Worm (Caenorhabditis elegans): ENCODE results near the gene R160.2.

The R160.2 gene

DNA sequence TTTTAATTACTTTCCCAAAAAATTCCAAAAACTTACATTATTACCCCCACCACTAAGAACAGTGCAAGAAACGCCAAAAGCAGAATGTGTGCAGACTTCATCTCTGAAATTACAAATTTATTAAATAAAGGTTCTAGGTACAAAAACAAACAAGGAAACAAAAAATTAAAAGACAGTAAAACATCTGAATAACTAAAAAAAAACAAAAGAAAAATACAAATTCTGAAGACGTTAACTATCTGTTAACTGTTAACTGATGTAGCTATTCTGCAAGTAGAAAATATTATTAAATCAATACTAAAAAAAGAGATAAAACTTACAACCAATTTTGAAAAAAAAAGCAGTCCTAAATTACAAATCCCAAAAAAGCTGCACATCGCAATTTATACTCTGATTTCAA, 5.3 kb downstream of the R160.2 start, which contains the start of gene R160.13:
Gene R160.13, minus strand, starts transcription at position 101 of the 400 bp plus-strand sequence.
- no peak for TF ChIP-seq unc-120 (tag; optimal IDR thresholded peaks at IDR 0.05; ENCODE audit: poor library complexity, severe bottlenecking)

DNA sequence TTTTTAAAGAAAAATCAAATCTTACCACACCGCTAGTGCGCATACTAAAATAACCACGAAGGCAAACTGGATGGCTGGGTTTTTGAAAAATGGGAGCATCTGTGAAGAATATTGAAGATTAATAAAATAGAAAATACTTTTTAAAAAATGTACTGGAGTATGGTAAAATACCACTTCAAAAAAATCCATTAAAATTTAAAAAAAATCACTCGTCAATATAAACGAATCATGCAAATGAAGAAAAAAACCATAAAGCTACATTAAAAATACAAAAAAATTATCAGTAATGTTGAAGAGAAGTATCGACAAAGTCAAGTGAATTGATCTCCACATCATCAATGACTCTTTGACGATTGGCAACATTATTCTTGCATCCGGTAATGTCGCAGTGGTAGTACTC, 5.9 kb downstream of the R160.2 start, which contains the start of gene R160.5:
Gene R160.5, minus strand, starts transcription at position 101 of the 400 bp plus-strand sequence.
- TF ChIP-seq ceh-83 (GFP tag; optimal IDR thresholded peaks at IDR 0.05) (no peak), ztf-11 (tag; optimal IDR thresholded peaks at IDR 0.05) (no peak), snpc-4 (tag; optimal IDR thresholded peaks at IDR 0.05) (no peak), flh-1 (GFP tag; optimal IDR thresholded peaks at IDR 0.05) (no peak), lsy-2 (tag; optimal IDR thresholded peaks at IDR 0.05) (no peak), tbx-8 (GFP tag; optimal IDR thresholded peaks at IDR 0.05) (no peak)

DNA sequence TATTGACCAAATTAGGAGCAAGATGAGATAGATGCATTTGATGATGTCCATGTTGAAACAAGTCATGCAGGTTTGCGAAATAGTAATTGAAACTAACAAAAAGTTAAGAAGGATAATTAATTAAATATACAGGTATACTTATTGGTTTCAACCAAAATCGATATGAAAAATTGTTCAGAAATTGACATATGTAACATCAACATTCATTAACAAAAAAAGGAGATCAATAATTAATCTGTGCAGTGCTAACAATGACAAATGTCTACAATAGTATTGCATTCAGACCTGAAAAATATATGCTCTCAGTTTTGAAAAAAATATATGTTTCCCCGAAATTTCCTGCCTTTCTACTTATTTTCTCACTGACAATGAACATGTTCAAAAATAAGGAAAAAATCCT, 7.9 kb downstream of the R160.2 start, which contains the start of gene R160.4:
Gene R160.4, minus strand, starts transcription at position 101 of the 400 bp plus-strand sequence.
- TF ChIP-seq blmp-1 (tag; optimal IDR thresholded peaks at IDR 0.05) (no peak), ztf-11 (tag; optimal IDR thresholded peaks at IDR 0.05) (no peak), unc-120 (tag; optimal IDR thresholded peaks at IDR 0.05; ENCODE audit: poor library complexity, severe bottlenecking) (no peak), ceh-43 (GFP tag; optimal IDR thresholded peaks at IDR 0.05) (no peak), ceh-39 (tag; optimal IDR thresholded peaks at IDR 0.05) (no peak)

DNA sequence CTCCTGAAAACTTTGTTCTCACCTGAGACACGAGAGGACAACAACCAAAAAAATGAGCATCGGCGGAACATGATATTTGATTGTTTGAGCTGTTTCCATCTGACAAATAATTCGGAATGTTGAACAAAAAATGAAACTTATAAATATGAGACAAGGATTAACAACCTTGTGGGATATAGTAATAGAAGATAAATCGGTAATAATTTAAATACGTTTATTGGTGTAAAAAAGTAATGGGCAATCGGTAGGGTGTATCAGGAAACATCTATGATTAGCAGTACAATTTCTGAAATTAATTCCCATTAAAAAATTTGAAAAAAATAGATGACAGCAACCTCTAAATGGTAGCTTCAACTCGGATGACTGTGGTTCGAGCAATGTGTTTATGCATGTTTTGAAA, 9.3 kb downstream of the R160.2 start, which contains the start of gene R160.10:
Gene R160.10, minus strand, starts transcription at position 101 of the 400 bp plus-strand sequence.
- no peak for TF ChIP-seq ceh-43 (GFP tag; optimal IDR thresholded peaks at IDR 0.05)
- no peak for TF ChIP-seq bed-3 (GFP tag; optimal IDR thresholded peaks at IDR 0.05)
- TF ChIP-seq nhr-28 (tag; optimal IDR thresholded peaks at IDR 0.05): no peak

ce11 chrX:4366231-4366630, 10.5 kb downstream of the R160.2 start, which contains the start of gene R160.3:
Gene R160.3 (minus strand): TSS chrX:4366331.
- no peak for TF ChIP-seq mab-5 (tag; optimal IDR thresholded peaks at IDR 0.05)
- TF ChIP-seq nhr-2 (tag; optimal IDR thresholded peaks at IDR 0.05): no peak

DNA sequence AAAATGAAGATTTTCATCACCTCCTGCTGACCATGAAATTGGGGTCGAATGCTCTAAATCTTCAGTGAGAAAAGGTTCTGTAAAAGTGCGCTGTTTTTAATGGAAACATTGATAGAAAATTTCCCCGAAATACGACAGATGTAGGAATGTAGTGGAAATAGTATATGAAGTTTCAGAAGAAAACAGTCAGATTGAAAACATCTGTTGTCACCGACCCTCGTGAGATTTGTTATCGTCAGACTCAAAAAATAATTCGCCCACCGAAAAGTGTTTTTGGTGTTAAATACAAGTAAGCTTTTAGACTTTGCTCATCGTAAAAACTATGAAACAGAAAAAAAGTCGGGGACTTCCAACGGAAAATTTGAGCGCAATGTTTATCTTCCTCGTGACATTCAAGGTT, 11.8 kb downstream of the R160.2 start, which contains the start of gene F14H12.8:
Gene F14H12.8, minus strand, starts transcription at position 101 of the 400 bp plus-strand sequence.
- TF ChIP-seq snpc-4 (tag; optimal IDR thresholded peaks at IDR 0.05) (no peak), unc-39 (tag; optimal IDR thresholded peaks at IDR 0.05) (no peak), flh-1 (GFP tag; optimal IDR thresholded peaks at IDR 0.05) (no peak), blmp-1 (tag; optimal IDR thresholded peaks at IDR 0.05) (no peak), zip-8 (tag; optimal IDR thresholded peaks at IDR 0.05) (no peak), mls-2 (tag; optimal IDR thresholded peaks at IDR 0.05) (no peak), nhr-12 (tag; optimal IDR thresholded peaks at IDR 0.05) (no peak), unc-62 (GFP tag; optimal IDR thresholded peaks at IDR 0.05) (no peak), elt-1 (tag; optimal IDR thresholded peaks at IDR 0.05; ENCODE audit: borderline replicate concordance, insufficient read depth) (no peak), sptf-1 (tag; optimal IDR thresholded peaks at IDR 0.05) (no peak), nhr-28 (tag; optimal IDR thresholded peaks at IDR 0.05) (no peak), nhr-237 (tag; optimal IDR thresholded peaks at IDR 0.05) (no peak)

ce11 chrX:4363200-4363599, 13.5 kb downstream of the R160.2 start, which contains the start of gene F14H12.17:
Gene F14H12.17 (minus strand): TSS chrX:4363300.
- TF ChIP-seq lin-13 (tag; optimal IDR thresholded peaks at IDR 0.05): no peak
- TF ChIP-seq flh-1 (GFP tag; optimal IDR thresholded peaks at IDR 0.05): no peak
- no peak for TF ChIP-seq sptf-1 (tag; optimal IDR thresholded peaks at IDR 0.05)
- TF ChIP-seq elt-3 (tag; optimal IDR thresholded peaks at IDR 0.05): no peak
- TF ChIP-seq ztf-11 (tag; optimal IDR thresholded peaks at IDR 0.05): no peak
- TF ChIP-seq unc-62 (GFP tag; optimal IDR thresholded peaks at IDR 0.05): no peak
- TF ChIP-seq nhr-12 (tag; optimal IDR thresholded peaks at IDR 0.05): no peak
- no peak for TF ChIP-seq blmp-1 (tag; optimal IDR thresholded peaks at IDR 0.05)
- TF ChIP-seq mab-5 (tag; optimal IDR thresholded peaks at IDR 0.05): no peak
- TF ChIP-seq ham-2 (GFP tag; optimal IDR thresholded peaks at IDR 0.05): no peak
- TF ChIP-seq lin-32 (GFP tag; optimal IDR thresholded peaks at IDR 0.05): no peak

- TF ChIP-seq lin-32 (GFP tag; optimal IDR thresholded peaks at IDR 0.05): no peak
- TF ChIP-seq elt-3 (tag; optimal IDR thresholded peaks at IDR 0.05): no peak
- no peak for TF ChIP-seq sem-2 (GFP tag; optimal IDR thresholded peaks at IDR 0.05)
- no peak for TF ChIP-seq lsy-2 (tag; optimal IDR thresholded peaks at IDR 0.05)
- no peak for TF ChIP-seq tbx-8 (GFP tag; optimal IDR thresholded peaks at IDR 0.05)
- no peak for TF ChIP-seq bed-3 (GFP tag; optimal IDR thresholded peaks at IDR 0.05)
- no peak for TF ChIP-seq cnd-1 (tag; optimal IDR thresholded peaks at IDR 0.05)
- no peak for TF ChIP-seq ztf-11 (tag; optimal IDR thresholded peaks at IDR 0.05)
- no peak for TF ChIP-seq elt-1 (tag; optimal IDR thresholded peaks at IDR 0.05; ENCODE audit: borderline replicate concordance, insufficient read depth)
- no peak for TF ChIP-seq flh-1 (GFP tag; optimal IDR thresholded peaks at IDR 0.05)
- no peak for TF ChIP-seq drap-1 (GFP tag; optimal IDR thresholded peaks at IDR 0.05)
- TF ChIP-seq ham-2 (GFP tag; optimal IDR thresholded peaks at IDR 0.05): no peak
- no peak for TF ChIP-seq mep-1 (tag; optimal IDR thresholded peaks at IDR 0.05)
- no peak for TF ChIP-seq ceh-39 (tag; optimal IDR thresholded peaks at IDR 0.05)
- no peak for TF ChIP-seq ceh-83 (GFP tag; optimal IDR thresholded peaks at IDR 0.05)
- no peak for TF ChIP-seq snpc-4 (tag; optimal IDR thresholded peaks at IDR 0.05)
Measured at ce11 chrX:4362522-4362921, 14.2 kb downstream of the R160.2 start, which contains the start of gene F14H12.7. Gene F14H12.7 (minus strand): TSS chrX:4362622.
